Worm (Caenorhabditis elegans) whole organism, young adult: ENCODE data around the gene drap-1.

ENCODE experiments used
- B0019.2 ChIP-seq: fragments of 200-800 bp; sonication (Bioruptor generic); conservative IDR thresholded peaks from 2 replicates; pipeline ENCODE4 v1.3.6; 2022; ENCODE audit warnings: missing genetic modification reagents, missing genetic modification characterization, missing compliant biosample characterization
- B0035.1 ChIP-seq: sonication (generic microtip); optimal IDR thresholded peaks from 2 replicates; lab custom pipeline; 2016; ENCODE audit warnings: missing genetic modification characterization, mild to moderate bottlenecking, missing compliant biosample characterization, missing genotype, missing genetic modification reagents
- B0336.3 ChIP-seq: fragments of 200-800 bp; sonication (Bioruptor generic); IDR thresholded peaks from 2 replicates; pipeline ENCODE4 v1.3.6; 2022; ENCODE audit warnings: missing genetic modification characterization, missing compliant biosample characterization
- F22D6.2 ChIP-seq: sonication (generic microtip); optimal IDR thresholded peaks from 2 replicates; lab custom pipeline; 2016; ENCODE audit warnings: mild to moderate bottlenecking, missing genetic modification characterization, missing compliant biosample characterization
- F57C9.4 ChIP-seq: sonication (generic microtip); optimal IDR thresholded peaks from 2 replicates; lab custom pipeline; 2017; ENCODE audit warnings: mild to moderate bottlenecking, missing genetic modification characterization, missing compliant biosample characterization
- K12H6.12 ChIP-seq: fragments of 200-800 bp; sonication (Bioruptor generic); optimal IDR thresholded peaks from 2 replicates; lab custom pipeline; 2018; ENCODE audit warnings: mild to moderate bottlenecking, missing genetic modification characterization, missing compliant biosample characterization
- Y53F4B.3 ChIP-seq: fragments of 200-800 bp; sonication (Bioruptor generic); IDR thresholded peaks from 2 replicates; pipeline ENCODE4 v1.3.6; 2022; ENCODE audit warnings: missing genetic modification reagents, missing genetic modification characterization, missing compliant biosample characterization
- Y53G8AR.9 ChIP-seq: fragments of 200-800 bp; sonication (Bioruptor generic); conservative IDR thresholded peaks from 2 replicates; pipeline ENCODE4 v1.3.6; 2022; ENCODE audit warnings: missing genetic modification reagents, missing genetic modification characterization, missing compliant biosample characterization
- Y67H2A.10 ChIP-seq: fragments of 200-800 bp; sonication (Bioruptor generic); conservative IDR thresholded peaks from 2 replicates; pipeline ENCODE4 v1.3.6; 2022; ENCODE audit warnings: missing genetic modification reagents, missing genetic modification characterization, missing compliant biosample characterization
- Y95B8A.8 ChIP-seq: fragments of 200-800 bp; sonication (Bioruptor generic); IDR thresholded peaks from 2 replicates; pipeline ENCODE4 v1.3.6; 2022; ENCODE audit warnings: missing genetic modification reagents, missing genetic modification characterization, missing compliant biosample characterization
- ZK185.1 ChIP-seq: sonication (generic microtip); optimal IDR thresholded peaks from 2 replicates; lab custom pipeline; 2016; ENCODE audit warnings: mild to moderate bottlenecking, missing genetic modification characterization, missing compliant biosample characterization; ENCODE audit not compliant: poor library complexity, severe bottlenecking
- ama-1 ChIP-seq, 3 experiments: fragments of 150-350 bp in 1 of 3; sonication (generic microtip) in 2 of 3; optimal IDR thresholded peaks; 2 replicates each; lab custom pipeline; 2014 to 2018; ENCODE audit warnings: missing biosample characterization in 2 of 3, missing genetic modification characterization in 2 of 3, missing genetic modification reagents in 2 of 3
- athp-1 ChIP-seq: sonication (generic microtip); optimal IDR thresholded peaks from 2 replicates; lab custom pipeline; 2017; ENCODE audit warnings: mild to moderate bottlenecking, missing genetic modification characterization, missing compliant biosample characterization
- attf-5 ChIP-seq: fragments of 200-800 bp; sonication (Bioruptor generic); optimal IDR thresholded peaks from 2 replicates; lab custom pipeline; 2018; ENCODE audit warnings: mild to moderate bottlenecking, missing genetic modification characterization, missing compliant biosample characterization
- bed-2 ChIP-seq: fragments of 200-800 bp; sonication (Bioruptor generic); IDR thresholded peaks from 2 replicates; pipeline ENCODE4 v1.3.6; 2022; ENCODE audit warnings: missing genetic modification reagents, missing genetic modification characterization, missing compliant biosample characterization
- ccch-3 ChIP-seq: fragments of 200-800 bp; sonication (Bioruptor generic); optimal IDR thresholded peaks from 2 replicates; lab custom pipeline; 2018; ENCODE audit warnings: mild to moderate bottlenecking, missing genetic modification characterization, missing compliant biosample characterization
- cebp-1 ChIP-seq, 2 experiments: fragments of 200-800 bp in 1 of 2; sonication (Bioruptor generic) in 1 of 2; sonication (generic microtip) in 1 of 2; IDR thresholded peaks in 1 of 2; optimal IDR thresholded peaks in 1 of 2; 2 replicates each; pipeline versions ENCODE4 v1.3.6 to Lab custom; 2017 to 2022; ENCODE audit warnings: missing compliant biosample characterization in 2 of 2, missing genetic modification characterization in 2 of 2, mild to moderate bottlenecking in 1 of 2, missing genetic modification reagents in 1 of 2, moderate library complexity in 1 of 2
- cebp-2 ChIP-seq: fragments of 200-800 bp; sonication (Bioruptor generic); IDR thresholded peaks from 2 replicates; pipeline ENCODE4 v1.3.6; 2022; ENCODE audit warnings: missing genetic modification characterization, missing compliant biosample characterization
- ceh-27 ChIP-seq: fragments of 200-800 bp; sonication (Bioruptor generic); optimal IDR thresholded peaks from 2 replicates; lab custom pipeline; 2018; ENCODE audit warnings: mild to moderate bottlenecking, missing genetic modification characterization, moderate library complexity, missing compliant biosample characterization
- ceh-40 ChIP-seq: fragments of 200-800 bp; sonication (Bioruptor generic); IDR thresholded peaks from 2 replicates; pipeline ENCODE4 v1.3.6; 2022; ENCODE audit warnings: missing genetic modification characterization, missing compliant biosample characterization
- ceh-79 ChIP-seq: sonication (generic microtip); optimal IDR thresholded peaks from 2 replicates; lab custom pipeline; 2017; ENCODE audit warnings: mild to moderate bottlenecking, missing genetic modification characterization, missing compliant biosample characterization
- die-1 ChIP-seq: sonication (generic microtip); optimal IDR thresholded peaks from 2 replicates; lab custom pipeline; 2016; ENCODE audit warnings: missing genotype, mild to moderate bottlenecking, missing genetic modification characterization, missing compliant biosample characterization
- dpl-1 ChIP-seq: fragments of 150-350 bp; optimal IDR thresholded peaks from 2 replicates; lab custom pipeline; 2014; ENCODE audit warnings: missing biosample characterization, missing genetic modification reagents, missing genetic modification characterization
- egl-44 ChIP-seq: fragments of 200-800 bp; sonication (Bioruptor generic); IDR thresholded peaks from 2 replicates; pipeline ENCODE4 v1.3.6; 2022; ENCODE audit warnings: missing genetic modification reagents, missing genetic modification characterization, missing compliant biosample characterization
- egrh-3 ChIP-seq: fragments of 200-800 bp; sonication (Bioruptor generic); IDR thresholded peaks from 2 replicates; pipeline ENCODE4 v1.3.6; 2022; ENCODE audit warnings: missing genetic modification reagents, missing genetic modification characterization, missing compliant biosample characterization
- ekl-4 ChIP-seq: fragments of 200-800 bp; sonication (Bioruptor generic); IDR thresholded peaks from 2 replicates; pipeline ENCODE4 v1.3.6; 2022; ENCODE audit warnings: missing genetic modification reagents, missing genetic modification characterization, missing compliant biosample characterization
- hlh-12 ChIP-seq: sonication (generic microtip); optimal IDR thresholded peaks from 2 replicates; lab custom pipeline; 2016; ENCODE audit warnings: missing genetic modification characterization, missing compliant biosample characterization
- hrde-1 ChIP-seq: sonication (generic microtip); optimal IDR thresholded peaks from 2 replicates; lab custom pipeline; 2016; ENCODE audit warnings: missing genetic modification characterization, mild to moderate bottlenecking, missing compliant biosample characterization, moderate library complexity, missing genotype, missing genetic modification reagents, borderline replicate concordance
- lin-26 ChIP-seq: fragments of 200-800 bp; sonication (Bioruptor generic); IDR thresholded peaks from 2 replicates; pipeline ENCODE4 v1.3.6; 2022; ENCODE audit warnings: missing genetic modification reagents, missing genetic modification characterization, missing compliant biosample characterization
- lin-35 ChIP-seq, 3 experiments: fragments of 150-350 bp in 2 of 3; sonication (generic microtip) in 1 of 3; optimal IDR thresholded peaks; 2 replicates each; lab custom pipeline; 2014 to 2018; ENCODE audit warnings: missing biosample characterization in 3 of 3, missing genetic modification characterization in 3 of 3, missing genetic modification reagents in 3 of 3
- lin-40 ChIP-seq: sonication (generic microtip); optimal IDR thresholded peaks from 2 replicates; lab custom pipeline; 2016; ENCODE audit warnings: missing genetic modification characterization, mild to moderate bottlenecking, missing compliant biosample characterization, missing genotype, missing genetic modification reagents
- lir-1 ChIP-seq: fragments of 200-800 bp; sonication (Bioruptor generic); conservative IDR thresholded peaks from 2 replicates; pipeline ENCODE4 v1.3.6; 2022; ENCODE audit warnings: missing genetic modification reagents, missing genetic modification characterization, missing compliant biosample characterization
- madf-6 ChIP-seq: fragments of 200-800 bp; sonication (Bioruptor generic); IDR thresholded peaks from 2 replicates; pipeline ENCODE4 v1.3.6; 2022; ENCODE audit warnings: missing genetic modification reagents, missing genetic modification characterization, missing compliant biosample characterization
- mes-4 ChIP-seq: sonication (generic microtip); optimal IDR thresholded peaks from 2 replicates; lab custom pipeline; 2016; ENCODE audit warnings: missing genotype, missing genetic modification characterization, missing compliant biosample characterization
- nhr-80 ChIP-seq: sonication (generic microtip); optimal IDR thresholded peaks from 2 replicates; lab custom pipeline; 2016; ENCODE audit warnings: missing genetic modification characterization, missing compliant biosample characterization
- nhr-90 ChIP-seq: sonication (generic microtip); optimal IDR thresholded peaks from 2 replicates; lab custom pipeline; 2016; ENCODE audit warnings: missing genotype, mild to moderate bottlenecking, missing genetic modification characterization, missing compliant biosample characterization
- pbrm-1 ChIP-seq: fragments of 200-800 bp; sonication (Bioruptor generic); IDR thresholded peaks from 2 replicates; pipeline ENCODE4 v1.3.6; 2022; ENCODE audit warnings: missing genetic modification reagents, missing genetic modification characterization, missing compliant biosample characterization
- rcor-1 ChIP-seq: fragments of 200-800 bp; sonication (Bioruptor generic); IDR thresholded peaks from 2 replicates; pipeline ENCODE4 v1.3.6; 2022; ENCODE audit warnings: missing genetic modification reagents, missing genetic modification characterization, missing compliant biosample characterization
- rec-8 ChIP-seq, 2 experiments: sonication (generic microtip); optimal IDR thresholded peaks; 2 replicates each; lab custom pipeline; 2016; ENCODE audit warnings: mild to moderate bottlenecking in 2 of 2, missing genetic modification characterization in 2 of 2, missing genetic modification reagents in 2 of 2, missing genotype in 2 of 2, missing biosample characterization in 1 of 2, missing compliant biosample characterization in 1 of 2, moderate library complexity in 1 of 2
- snpc-1.1 ChIP-seq: sonication (generic microtip); optimal IDR thresholded peaks from 2 replicates; lab custom pipeline; 2017; ENCODE audit warnings: missing genetic modification characterization, mild to moderate bottlenecking, missing compliant biosample characterization, antibody characterized with exemption, moderate library complexity, missing genotype, missing genetic modification reagents; ENCODE audit not compliant: insufficient read depth
- somi-1 ChIP-seq: fragments of 200-800 bp; sonication (Bioruptor generic); optimal IDR thresholded peaks from 2 replicates; lab custom pipeline; 2018; ENCODE audit warnings: mild to moderate bottlenecking, missing genetic modification characterization, missing compliant biosample characterization
- tbp1 ChIP-seq: fragments of 200-800 bp; sonication (Bioruptor generic); optimal IDR thresholded peaks from 2 replicates; lab custom pipeline; 2018; ENCODE audit warnings: mild to moderate bottlenecking, missing genetic modification characterization, missing compliant biosample characterization
- tlf-1 ChIP-seq: fragments of 200-800 bp; sonication (Bioruptor generic); optimal IDR thresholded peaks from 2 replicates; lab custom pipeline; 2018; ENCODE audit warnings: mild to moderate bottlenecking, missing genetic modification characterization, missing compliant biosample characterization
- unc-62 ChIP-seq: fragments of 150-350 bp; optimal IDR thresholded peaks from 2 replicates; lab custom pipeline; 2014; ENCODE audit warnings: missing biosample characterization, missing genetic modification reagents, missing genetic modification characterization

Gene drap-1

DNA sequence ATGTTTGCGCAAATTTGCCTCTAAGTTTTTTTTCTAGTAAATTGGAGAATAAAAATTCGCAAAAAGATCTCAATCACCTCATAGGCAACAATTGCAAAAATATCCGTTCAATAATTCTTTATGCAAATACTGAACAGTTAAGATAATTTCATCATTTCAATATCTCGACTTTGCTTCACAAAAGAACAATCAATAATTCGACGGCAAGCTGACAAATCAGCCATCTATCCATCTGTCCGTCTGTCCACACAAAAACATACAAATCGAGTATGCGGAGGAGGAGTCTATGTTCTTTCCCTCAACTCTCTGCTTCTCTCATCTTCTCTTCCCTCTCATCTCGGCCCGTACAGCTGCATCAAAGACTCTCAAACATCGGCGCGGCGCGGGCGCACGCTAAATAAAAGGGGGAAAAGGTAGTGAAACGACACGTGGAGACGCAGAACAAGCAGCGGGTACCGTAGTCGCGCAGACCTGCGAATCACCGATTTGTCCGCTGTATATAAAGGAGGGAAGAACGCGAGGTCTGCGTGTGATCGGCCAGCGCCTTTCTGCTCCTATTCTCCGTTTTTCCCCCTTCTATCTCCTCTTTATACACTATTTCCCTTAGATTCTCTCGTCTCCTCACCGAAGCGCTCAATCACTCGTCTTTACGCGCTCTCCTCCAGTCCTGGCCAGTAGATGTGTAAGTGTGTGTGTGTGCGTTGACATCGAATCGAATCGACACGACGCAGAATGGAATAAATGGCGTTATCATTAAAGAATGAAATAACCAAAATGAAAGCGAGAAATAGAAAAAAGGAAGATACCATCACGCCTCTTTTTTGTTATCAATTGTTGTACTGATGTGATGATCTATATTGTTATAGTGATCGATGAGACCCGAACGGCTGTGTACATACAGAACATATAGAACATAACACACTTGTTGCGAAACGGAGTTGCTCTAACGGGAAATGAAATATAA lies 1.1 kb downstream of the drap-1 start (continued):
- TF ChIP-seq lin-35 (GFP tag; optimal IDR thresholded peaks at IDR 0.05; lab: Kevin White, UChicago) (peak in 1 of 3 experiments; percentile 64), ama-1 (optimal IDR thresholded peaks at IDR 0.05; lab: Kevin White, UChicago) (peak; percentile 99), ama-1 (GFP tag; optimal IDR thresholded peaks at IDR 0.05; lab: Kevin White, UChicago) (peak in 1 of 2 experiments; percentile 43), mes-4 (tag; lab: Kevin White, UChicago) (no peak), unc-62 (GFP tag; lab: Kevin White, UChicago) (peak; percentile 32), egl-44 (GFP tag; lab: Robert Waterston, UW) (peak; percentile 71; the same call in 1 of the 2 replicates), pbrm-1 (GFP tag; lab: Robert Waterston, UW) (peak; percentile 58), F57C9.4 (tag; lab: Kevin White, UChicago) (peak; percentile 33), hrde-1 (tag; lab: Kevin White, UChicago) (no peak), ceh-79 (tag; lab: Kevin White, UChicago) (no peak), ceh-40 (GFP tag; lab: Robert Waterston, UW) (no peak), ZK185.1 (tag; lab: Kevin White, UChicago) (peak; percentile 56), lir-1 (GFP tag; lab: Robert Waterston, UW) (peak; percentile 70), B0019.2 (peak; percentile 32; the same call in 1 of the 2 replicates), F22D6.2 (tag; lab: Kevin White, UChicago) (peak; percentile 52), nhr-80 (tag; lab: Kevin White, UChicago) (peak; percentile 97), cebp-2 (no peak), tbp1 (peak; percentile 77), rcor-1 (GFP tag; lab: Robert Waterston, UW) (peak; percentile 63), Y67H2A.10 (GFP tag; lab: Robert Waterston, UW) (peak; percentile 55), athp-1 (peak; percentile 59), ceh-27 (GFP tag; lab: Kevin White, UChicago) (peak; percentile 95), dpl-1 (GFP tag; lab: Kevin White, UChicago) (no peak), attf-5 (GFP tag; lab: Kevin White, UChicago) (peak; percentile 98), Y53G8AR.9 (peak; percentile 82), somi-1 (GFP tag; lab: Kevin White, UChicago) (peak; percentile 82), madf-6 (GFP tag; lab: Robert Waterston, UW) (peak; percentile 19), tlf-1 (GFP tag; lab: Kevin White, UChicago) (peak; percentile 72), egrh-3 (peak; percentile 80), B0336.3 (peak; percentile 95), lin-40 (tag; lab: Kevin White, UChicago) (peak; percentile 94), hlh-12 (no peak), Y95B8A.8 (GFP tag; lab: Robert Waterston, UW) (0 out of 2 replicates have a peak, but pooled peaks have one; percentile 33), bed-2 (0 out of 2 replicates have a peak, but pooled peaks have one; percentile 22), lin-26 (GFP tag; lab: Robert Waterston, UW) (peak; percentile 71; the same call in 1 of the 2 replicates), ekl-4 (GFP tag; lab: Robert Waterston, UW) (peak; percentile 81), cebp-1 (GFP tag; IDR thresholded peaks at IDR 0.05; lab: Robert Waterston, UW) (no peak), cebp-1 (tag; optimal IDR thresholded peaks at IDR 0.05; lab: Kevin White, UChicago) (peak; percentile 92), Y53F4B.3 (no peak), die-1 (peak; percentile 36), B0035.1 (tag; lab: Kevin White, UChicago) (peak; percentile 78), ccch-3 (GFP tag; lab: Kevin White, UChicago) (peak; percentile 18), rec-8 (tag; optimal IDR thresholded peaks at IDR 0.05; lab: Kevin White, UChicago) (peak in 1 of 2 experiments; percentile 2), K12H6.12 (tag; lab: Kevin White, UChicago) (peak; percentile 98), snpc-1.1 (tag; lab: Kevin White, UChicago) (no peak), nhr-90 (tag; lab: Kevin White, UChicago) (peak; percentile 89)
